Worm (Caenorhabditis elegans): ENCODE results near the gene his-37.

ce11 chrV:9513590-9513989 is 33.3 kb upstream of the his-37 start, which contains the start of gene eif-2Bdelta:
- TF ChIP-seq snpc-4 (GFP tag; optimal IDR thresholded peaks at IDR 0.05) (peak; percentile 15), snpc-4 (tag; optimal IDR thresholded peaks at IDR 0.05) (peak in 3 of 4 experiments; percentile 42 to 49 (median 48)), ama-1 (optimal IDR thresholded peaks at IDR 0.05) (no peak), ama-1 (GFP tag; optimal IDR thresholded peaks at IDR 0.05) (no peak), sea-2 (GFP tag; IDR thresholded peaks at IDR 0.05) (no peak), rcor-1 (GFP tag; IDR thresholded peaks at IDR 0.05) (no peak), pbrm-1 (GFP tag; IDR thresholded peaks at IDR 0.05) (0 out of 2 replicates have a peak, but pooled peaks have one; percentile 28), F22D6.2 (tag; optimal IDR thresholded peaks at IDR 0.05) (no peak)

Measured in whole organism, young adult.